Fruit fly (Drosophila melanogaster): ENCODE data around the gene cDIP.

cDIP gene

DNA sequence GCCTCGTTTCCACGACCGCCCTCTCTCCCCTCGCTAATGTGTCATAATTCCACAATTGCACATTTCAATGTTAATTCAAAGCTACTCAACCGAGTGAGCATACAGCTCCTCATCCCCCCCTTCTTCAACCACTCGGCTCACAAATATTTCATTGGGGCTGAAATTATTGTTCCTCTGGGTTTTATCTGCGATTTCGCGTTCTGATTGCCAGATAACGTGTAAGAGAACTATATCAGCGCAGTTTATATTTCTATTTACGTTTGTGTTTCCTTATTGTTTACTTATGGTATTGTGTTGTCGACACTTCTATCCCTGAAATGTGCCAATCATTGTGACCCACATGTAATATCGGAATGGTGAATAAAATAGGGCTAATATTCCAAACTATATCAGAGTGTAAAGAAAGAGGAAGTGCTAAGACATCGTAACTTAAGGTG is 45.9 kb upstream of the cDIP start (continued):
- TF ChIP-seq HLH3B (GFP tag; IDR thresholded peaks at IDR 0.05) (no peak), CG1647 (GFP tag; optimal IDR thresholded peaks at IDR 0.05) (no peak), CG7928 (GFP tag; optimal IDR thresholded peaks at IDR 0.05) (no peak), PHDP (tag; optimal IDR thresholded peaks at IDR 0.05) (no peak), chif (GFP tag; optimal IDR thresholded peaks at IDR 0.05) (no peak), CG9727 (GFP tag; optimal IDR thresholded peaks at IDR 0.05) (no peak), wdn (GFP tag; IDR thresholded peaks at IDR 0.05) (no peak), so (GFP tag; IDR thresholded peaks at IDR 0.05) (no peak), Trl (optimal IDR thresholded peaks at IDR 0.05) (peak in 1 of 2 experiments; percentile 10), Trl (GFP tag; optimal IDR thresholded peaks at IDR 0.05) (no peak), D19B (GFP tag; optimal IDR thresholded peaks at IDR 0.05) (no peak), TFAM (GFP tag; optimal IDR thresholded peaks at IDR 0.05) (no peak), Fer1 (GFP tag; optimal IDR thresholded peaks at IDR 0.05) (peak; percentile 26), CG12071 (GFP tag; optimal IDR thresholded peaks at IDR 0.05) (peak; percentile 12), CG14441 (GFP tag; IDR thresholded peaks at IDR 0.05) (peak; percentile 67), tna (GFP tag; IDR thresholded peaks at IDR 0.05; ENCODE audit: partially characterized antibody) (peak; percentile 27; the same call in 1 of the 2 replicates), seq (GFP tag; IDR thresholded peaks at IDR 0.05) (no peak), zen2 (GFP tag; IDR thresholded peaks at IDR 0.05; ENCODE audit: partially characterized antibody) (no peak), CG2889 (GFP tag; IDR thresholded peaks at IDR 0.05) (no peak), lbe (GFP tag; optimal IDR thresholded peaks at IDR 0.05) (no peak), ara (GFP tag; IDR thresholded peaks at IDR 0.05) (no peak), Vsx1 (GFP tag; optimal IDR thresholded peaks at IDR 0.05) (peak; percentile 24), CG42726 (GFP tag; IDR thresholded peaks at IDR 0.05; ENCODE audit: partially characterized antibody) (no peak), Bteb2 (GFP tag; optimal IDR thresholded peaks at IDR 0.05) (no peak), pfk (GFP tag; optimal IDR thresholded peaks at IDR 0.05) (peak; percentile 16), ftz-f1 (GFP tag; optimal IDR thresholded peaks at IDR 0.05) (peak; percentile 56), CG7357 (GFP tag; IDR thresholded peaks at IDR 0.05) (no peak), CG8478 (optimal IDR thresholded peaks at IDR 0.05) (no peak), Fer2 (tag; optimal IDR thresholded peaks at IDR 0.05) (no peak), CG4730 (GFP tag; IDR thresholded peaks at IDR 0.05) (no peak), CG10462 (GFP tag; optimal IDR thresholded peaks at IDR 0.05) (no peak), Pdp1 (GFP tag; optimal IDR thresholded peaks at IDR 0.05) (peak in 1 of 2 experiments; percentile 59), sim (GFP tag; IDR thresholded peaks at IDR 0.05) (no peak), HLH4C (GFP tag; IDR thresholded peaks at IDR 0.05; ENCODE audit: partially characterized antibody) (no peak), CG13894 (tag; optimal IDR thresholded peaks at IDR 0.05) (peak; percentile 54), z (GFP tag; IDR thresholded peaks at IDR 0.05) (peak; percentile 82), CG4854 (GFP tag; optimal IDR thresholded peaks at IDR 0.05) (no peak), zfh1 (GFP tag; IDR thresholded peaks at IDR 0.05) (no peak; the same call in 2 of the 3 replicates), CG10274 (GFP tag; optimal IDR thresholded peaks at IDR 0.05) (no peak)

DNA sequence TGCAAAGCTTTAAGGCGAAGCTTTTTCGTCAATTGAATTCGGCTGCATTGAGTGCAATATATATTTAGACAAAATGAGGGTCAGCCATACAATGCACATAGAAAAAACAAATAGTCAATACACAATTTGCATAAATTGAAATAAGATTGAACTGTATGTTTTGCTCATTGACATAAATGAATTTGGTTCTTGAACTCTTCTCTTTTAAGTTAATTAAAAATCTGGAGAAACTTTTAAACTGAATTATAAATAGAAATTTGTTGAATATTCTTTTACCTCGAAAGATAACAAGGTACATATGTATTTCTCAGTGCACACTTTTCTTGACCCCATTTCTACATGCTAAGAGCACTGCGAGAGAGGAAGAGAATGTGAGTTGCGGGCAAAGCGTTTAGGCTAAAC is 45.4 kb upstream of the cDIP start:
- TF ChIP-seq CG17612 (GFP tag; IDR thresholded peaks at IDR 0.05), result no peak
- no peak for TF ChIP-seq Elba2 (GFP tag; optimal IDR thresholded peaks at IDR 0.05)
- peak; percentile 15 for TF ChIP-seq CG7839 (tag; optimal IDR thresholded peaks at IDR 0.05)
- TF ChIP-seq her (GFP tag; optimal IDR thresholded peaks at IDR 0.05), result no peak
- no peak for TF ChIP-seq Nf-YB (GFP tag; optimal IDR thresholded peaks at IDR 0.05)
- peak; percentile 40 for TF ChIP-seq trem (tag; optimal IDR thresholded peaks at IDR 0.05)
- TF ChIP-seq CG5953 (GFP tag; IDR thresholded peaks at IDR 0.05), result no peak
- TF ChIP-seq CG6854 (GFP tag; optimal IDR thresholded peaks at IDR 0.05), result no peak
- TF ChIP-seq kay (GFP tag; optimal IDR thresholded peaks at IDR 0.05), result no peak
- peak in 1 of 3 experiments; percentile 18 for TF ChIP-seq lola (GFP tag; optimal IDR thresholded peaks at IDR 0.05)
- no peak for TF ChIP-seq Hmx (GFP tag; optimal IDR thresholded peaks at IDR 0.05)
- TF ChIP-seq CG18262 (tag; optimal IDR thresholded peaks at IDR 0.05), result peak; percentile 76
- TF ChIP-seq sob (GFP tag; IDR thresholded peaks at IDR 0.05), result no peak
- no peak for TF ChIP-seq Adf1 (GFP tag; IDR thresholded peaks at IDR 0.05)
- peak; percentile 17 for TF ChIP-seq CG17385 (GFP tag; optimal IDR thresholded peaks at IDR 0.05)
- TF ChIP-seq CG17361 (GFP tag; IDR thresholded peaks at IDR 0.05), result peak; percentile 72; the same call in 2 of the 3 replicates

Measured in whole organism, embryonic.